Worm (Caenorhabditis elegans): ENCODE measurements around the gene K03B4.1.

DNA sequence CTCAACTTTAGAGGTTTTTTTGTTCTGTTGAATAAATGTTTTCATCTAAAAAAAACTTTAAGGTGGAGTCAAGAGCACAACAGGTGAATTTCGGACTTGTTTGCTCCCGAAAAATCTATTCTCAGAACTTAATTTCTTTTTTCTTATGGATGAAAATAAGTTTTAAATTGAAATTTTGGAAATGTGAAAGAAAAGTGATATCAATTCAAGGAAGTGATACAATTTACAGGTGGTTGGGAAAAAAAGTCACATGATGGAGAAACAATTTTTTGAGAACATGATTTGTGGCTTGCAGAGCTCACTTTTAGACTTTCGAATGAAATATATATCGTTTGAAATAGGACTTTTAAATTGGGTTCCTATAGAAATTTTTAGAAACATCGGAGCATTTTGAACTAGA lies 18.5 kb downstream of the K03B4.1 start:
- TF ChIP-seq ZK185.1 (tag; optimal IDR thresholded peaks at IDR 0.05; ENCODE audit: poor library complexity, severe bottlenecking) (no peak), F49E8.2 (tag; optimal IDR thresholded peaks at IDR 0.05; ENCODE audit: insufficient read depth) (no peak), pha-4 (tag; optimal IDR thresholded peaks at IDR 0.05) (no peak), unc-62 (GFP tag; optimal IDR thresholded peaks at IDR 0.05) (no peak), snpc-4 (GFP tag; optimal IDR thresholded peaks at IDR 0.05) (no peak), snpc-4 (tag; optimal IDR thresholded peaks at IDR 0.05) (no peak), egrh-3 (GFP tag; IDR thresholded peaks at IDR 0.05) (no peak), ceh-79 (tag; optimal IDR thresholded peaks at IDR 0.05) (no peak), let-607 (tag; optimal IDR thresholded peaks at IDR 0.05) (no peak), K11D2.4 (GFP tag; IDR thresholded peaks at IDR 0.05) (no peak)
